Fruit fly (Drosophila melanogaster): ENCODE results near the gene CG18048.
A peak's percentile ranks its signal among the peaks of the same experiment; 100 is the strongest.

CG18048 gene

DNA sequence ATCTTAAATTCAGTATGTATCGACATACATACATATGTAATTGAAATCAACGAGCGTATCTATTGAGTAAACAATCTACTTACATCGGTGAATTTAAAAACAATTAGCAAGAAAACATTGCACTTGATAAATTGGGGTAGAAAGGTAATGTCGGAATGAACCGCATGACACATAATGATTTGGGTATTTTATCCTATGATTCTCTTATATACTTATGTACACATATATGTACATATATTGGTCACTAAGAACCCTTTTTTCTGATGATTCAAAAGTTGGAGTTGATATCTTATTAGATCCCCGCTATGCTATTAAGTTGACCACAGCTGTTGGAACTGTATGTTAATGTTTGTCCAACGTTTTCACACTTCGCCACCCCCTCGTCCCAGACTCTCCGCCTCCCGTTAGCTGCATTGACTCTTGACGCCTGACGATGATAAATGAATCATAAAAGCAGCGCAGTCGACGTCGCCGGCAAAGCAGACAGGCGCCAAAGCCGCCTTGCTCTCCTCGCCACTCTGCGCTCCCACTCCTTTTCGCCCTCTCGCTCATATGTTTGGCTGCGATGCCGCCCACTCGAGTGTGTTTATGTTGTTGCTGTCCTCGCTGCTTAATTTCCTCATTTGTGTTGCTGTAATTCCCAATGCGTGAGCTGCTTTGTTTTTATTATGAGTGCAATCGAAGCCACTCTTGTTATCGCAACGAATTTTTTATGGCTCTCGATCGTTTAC lies 7.1 kb downstream of the CG18048 start (continued):
- no peak for TF ChIP-seq shn (GFP tag; optimal IDR thresholded peaks at IDR 0.05)
- peak; percentile 17 for TF ChIP-seq run (tag; optimal IDR thresholded peaks at IDR 0.05)
- TF ChIP-seq CoRest (tag; optimal IDR thresholded peaks at IDR 0.05), result peak; percentile 44
- no peak for TF ChIP-seq CG6791 (GFP tag; IDR thresholded peaks at IDR 0.05; ENCODE audit: partially characterized antibody)
- TF ChIP-seq dpn (GFP tag; optimal IDR thresholded peaks at IDR 0.05), result peak in 1 of 2 experiments; percentile 37
- no peak for TF ChIP-seq Tbp (GFP tag; optimal IDR thresholded peaks at IDR 0.05)
- no peak for TF ChIP-seq ems (GFP tag; optimal IDR thresholded peaks at IDR 0.05)
- TF ChIP-seq repo (GFP tag; optimal IDR thresholded peaks at IDR 0.05), result no peak
- peak; percentile 20 for TF ChIP-seq HHEX (GFP tag; optimal IDR thresholded peaks at IDR 0.05)
- peak; percentile 5 for TF ChIP-seq CG1647 (GFP tag; optimal IDR thresholded peaks at IDR 0.05)
- no peak for TF ChIP-seq CG10543 (GFP tag; optimal IDR thresholded peaks at IDR 0.05)
- peak; percentile 28 for TF ChIP-seq gsb-n (tag; optimal IDR thresholded peaks at IDR 0.05)
- TF ChIP-seq CG4360 (GFP tag; IDR thresholded peaks at IDR 0.05), result peak; percentile 76
- TF ChIP-seq B-H2 (GFP tag; optimal IDR thresholded peaks at IDR 0.05), result no peak
- peak; percentile 13 for TF ChIP-seq CG12104 (GFP tag; optimal IDR thresholded peaks at IDR 0.05)
- peak; percentile 7 for TF ChIP-seq CG17568 (GFP tag; optimal IDR thresholded peaks at IDR 0.05)
- TF ChIP-seq CG18619 (GFP tag; optimal IDR thresholded peaks at IDR 0.05), result peak; percentile 41
- no peak for TF ChIP-seq jing (GFP tag; optimal IDR thresholded peaks at IDR 0.05)
- TF ChIP-seq CG11093 (GFP tag; IDR thresholded peaks at IDR 0.05), result no peak
- TF ChIP-seq phol (tag; optimal IDR thresholded peaks at IDR 0.05), result peak; percentile 65
- peak; percentile 18 for TF ChIP-seq Sry-β (GFP tag; optimal IDR thresholded peaks at IDR 0.05)
- TF ChIP-seq sens (GFP tag), result peak; percentile 82
- TF ChIP-seq CG7987 (GFP tag; optimal IDR thresholded peaks at IDR 0.05), result no peak
- TF ChIP-seq CG4820 (GFP tag; optimal IDR thresholded peaks at IDR 0.05), result peak; percentile 45
- peak; percentile 15 for TF ChIP-seq CG13296 (GFP tag; optimal IDR thresholded peaks at IDR 0.05)
- no peak for TF ChIP-seq CG2120 (GFP tag; optimal IDR thresholded peaks at IDR 0.05)
- TF ChIP-seq Adf1 (GFP tag; IDR thresholded peaks at IDR 0.05), result peak; percentile 83
- TF ChIP-seq D19A (tag; optimal IDR thresholded peaks at IDR 0.05), result peak; percentile 1
- TF ChIP-seq CG10267 (tag; optimal IDR thresholded peaks at IDR 0.05), result peak; percentile 21
- peak; percentile 10 for TF ChIP-seq Nf-YB (GFP tag; optimal IDR thresholded peaks at IDR 0.05)
- peak; percentile 40; the same call in 2 of the 3 replicates for TF ChIP-seq ci (GFP tag; IDR thresholded peaks at IDR 0.05)
- TF ChIP-seq jumu (GFP tag; optimal IDR thresholded peaks at IDR 0.05), result peak; percentile 4
- TF ChIP-seq CG6689 (GFP tag; IDR thresholded peaks at IDR 0.05), result peak; percentile 39; the same call in 1 of the 2 replicates
- TF ChIP-seq CG18262 (tag; optimal IDR thresholded peaks at IDR 0.05), result peak; percentile 59
- TF ChIP-seq Ssrp (tag; optimal IDR thresholded peaks at IDR 0.05), result peak; percentile 33
- TF ChIP-seq dmrt99B (tag; optimal IDR thresholded peaks at IDR 0.05), result peak; percentile 70
- TF ChIP-seq CG11723 (GFP tag; optimal IDR thresholded peaks at IDR 0.05), result peak; percentile 26
- TF ChIP-seq Blimp-1 (GFP tag; optimal IDR thresholded peaks at IDR 0.05), result peak; percentile 33
- TF ChIP-seq sc (optimal IDR thresholded peaks at IDR 0.05), result no peak
- TF ChIP-seq sc (GFP tag; optimal IDR thresholded peaks at IDR 0.05), result peak; percentile 9
- peak; percentile 29 for TF ChIP-seq CG17829 (tag; optimal IDR thresholded peaks at IDR 0.05)
- TF ChIP-seq CG10959 (GFP tag; IDR thresholded peaks at IDR 0.05), result no peak
- TF ChIP-seq Med (GFP tag), result peak; percentile 54
- peak; percentile 7 for TF ChIP-seq CG17385 (GFP tag; optimal IDR thresholded peaks at IDR 0.05)
- TF ChIP-seq Meics (GFP tag; optimal IDR thresholded peaks at IDR 0.05), result peak; percentile 32
- TF ChIP-seq CG12391 (tag; optimal IDR thresholded peaks at IDR 0.05), result peak; percentile 50
- TF ChIP-seq mirr (GFP tag; optimal IDR thresholded peaks at IDR 0.05), result no peak
- no peak for TF ChIP-seq peb (GFP tag; IDR thresholded peaks at IDR 0.05)
- TF ChIP-seq Ptx1 (GFP tag; IDR thresholded peaks at IDR 0.05), result 0 out of 2 replicates have a peak, but pooled peaks have one; percentile 12
